Fruit fly (Drosophila melanogaster) whole organism, embryonic: ENCODE data around the gene nAChRalpha3.

Experiments
- Atf6 ChIP-seq: fragments of 200-800 bp; sonication (Bioruptor generic); IDR thresholded peaks from 2 replicates; pipeline ENCODE4 v1.3.6; 2022; ENCODE audit warnings: missing biosample characterization, missing genetic modification characterization
- BEAF-32 ChIP-seq: fragments of 200-800 bp; sonication (Bioruptor generic); optimal IDR thresholded peaks from 3 replicates; lab custom pipeline; 2017; ENCODE audit warnings: missing biosample characterization, missing genetic modification characterization, mild to moderate bottlenecking, moderate library complexity, missing genetic modification reagents
- CG10267 ChIP-seq: fragments of 200-800 bp; sonication (Bioruptor generic); optimal IDR thresholded peaks from 2 replicates; lab custom pipeline; 2018; ENCODE audit warnings: missing biosample characterization, mild to moderate bottlenecking, missing genetic modification characterization, moderate library complexity
- CG10543 ChIP-seq: fragments of 200-800 bp; sonication (Bioruptor generic); optimal IDR thresholded peaks from 3 replicates; lab custom pipeline; 2017; ENCODE audit warnings: missing biosample characterization, mild to moderate bottlenecking, missing genetic modification characterization, moderate library complexity
- CG12104 ChIP-seq: fragments of 200-800 bp; sonication (Bioruptor generic); optimal IDR thresholded peaks from 3 replicates; lab custom pipeline; 2016; ENCODE audit warnings: missing biosample characterization, missing genetic modification characterization
- CG12219 ChIP-seq: fragments of 200-800 bp; sonication (Bioruptor generic); optimal IDR thresholded peaks from 3 replicates; lab custom pipeline; 2018; ENCODE audit warnings: missing biosample characterization, mild to moderate bottlenecking, missing genetic modification characterization
- CG17829 ChIP-seq: fragments of 200-800 bp; optimal IDR thresholded peaks from 2 replicates; lab custom pipeline; 2019; ENCODE audit warnings: missing biosample characterization, mild to moderate bottlenecking, missing genetic modification characterization, moderate library complexity
- CG30431 ChIP-seq: fragments of 200-800 bp; sonication (Bioruptor generic); optimal IDR thresholded peaks from 2 replicates; lab custom pipeline; 2017; ENCODE audit warnings: missing biosample characterization, missing genetic modification characterization
- CG32772 ChIP-seq: fragments of 200-800 bp; sonication (Bioruptor generic); IDR thresholded peaks from 2 replicates; pipeline ENCODE4 v1.3.6; 2022; ENCODE audit warnings: missing biosample characterization, missing genetic modification characterization
- CG3407 ChIP-seq: fragments of 200-800 bp; sonication (Bioruptor generic); optimal IDR thresholded peaks from 2 replicates; lab custom pipeline; 2018; ENCODE audit warnings: missing biosample characterization, mild to moderate bottlenecking, missing genetic modification characterization
- CG34224 ChIP-seq: fragments of 200-800 bp; sonication (Bioruptor generic); IDR thresholded peaks from 3 replicates; pipeline ENCODE4 v1.3.6; 2022; ENCODE audit warnings: missing biosample characterization, missing genetic modification characterization; ENCODE audit not compliant: partially characterized antibody
- CG3995 ChIP-seq: fragments of 200-800 bp; sonication (Bioruptor generic); optimal IDR thresholded peaks from 3 replicates; lab custom pipeline; 2016; ENCODE audit warnings: missing biosample characterization, missing genetic modification characterization
- CG4360 ChIP-seq: fragments of 200-800 bp; sonication (Bioruptor generic); IDR thresholded peaks from 2 replicates; pipeline ENCODE4 v1.3.6; 2022; ENCODE audit warnings: missing biosample characterization, missing genetic modification characterization
- CG4424 ChIP-seq: fragments of 200-800 bp; sonication (Bioruptor generic); optimal IDR thresholded peaks from 3 replicates; lab custom pipeline; 2016; ENCODE audit warnings: missing biosample characterization, missing genetic modification characterization
- CG5245 ChIP-seq: fragments of 200-800 bp; sonication (Bioruptor generic); optimal IDR thresholded peaks from 3 replicates; lab custom pipeline; 2016; ENCODE audit warnings: missing biosample characterization, missing genetic modification characterization
- CG6175 ChIP-seq: fragments of 200-800 bp; sonication (Bioruptor generic); IDR thresholded peaks from 3 replicates; pipeline ENCODE4 v1.3.6; 2022; ENCODE audit warnings: missing biosample characterization, missing genetic modification characterization
- CG6765 ChIP-seq: fragments of 200-800 bp; sonication (Bioruptor generic); optimal IDR thresholded peaks from 3 replicates; lab custom pipeline; 2017; ENCODE audit warnings: missing biosample characterization, mild to moderate bottlenecking, missing genetic modification characterization
- CG6791 ChIP-seq: fragments of 200-800 bp; sonication (Bioruptor generic); IDR thresholded peaks from 3 replicates; pipeline ENCODE4 v1.3.6; 2022; ENCODE audit warnings: missing biosample characterization, missing genetic modification characterization; ENCODE audit not compliant: partially characterized antibody
- CG7745 ChIP-seq: fragments of 200-800 bp; sonication (Bioruptor generic); optimal IDR thresholded peaks from 2 replicates; lab custom pipeline; 2018; ENCODE audit warnings: missing biosample characterization, mild to moderate bottlenecking, missing genetic modification characterization, moderate library complexity
- CG8478 ChIP-seq: fragments of >200 bp; optimal IDR thresholded peaks from 2 replicates; lab custom pipeline; 2018
- CG9817 ChIP-seq: fragments of 200-800 bp; sonication (Bioruptor generic); optimal IDR thresholded peaks from 2 replicates; lab custom pipeline; 2018; ENCODE audit warnings: missing biosample characterization, mild to moderate bottlenecking, missing genetic modification characterization, moderate library complexity
- CHES-1-like ChIP-seq: fragments of 200-800 bp; sonication (Bioruptor generic); optimal IDR thresholded peaks from 2 replicates; lab custom pipeline; 2016; ENCODE audit warnings: missing biosample characterization, missing genetic modification characterization
- D ChIP-seq, 2 experiments: fragments of 200-800 bp in 1 of 2; fragments of >200 bp in 1 of 2; sonication (Bioruptor generic) in 1 of 2; optimal IDR thresholded peaks; 2 replicates in 1 of 2; 3 replicates in 1 of 2; lab custom pipeline; 2017; ENCODE audit warnings: mild to moderate bottlenecking in 1 of 2, missing biosample characterization in 1 of 2, missing genetic modification characterization in 1 of 2, missing genetic modification reagents in 1 of 2
- Drgx ChIP-seq: fragments of 200-800 bp; sonication (Bioruptor generic); IDR thresholded peaks from 2 replicates; pipeline ENCODE4 v1.3.6; 2022; ENCODE audit warnings: missing biosample characterization, missing genetic modification characterization
- E2f1 ChIP-seq: fragments of 200-800 bp; sonication (Bioruptor generic); IDR thresholded peaks from 2 replicates; pipeline ENCODE4 v1.3.6; 2022; ENCODE audit warnings: missing biosample characterization, missing genetic modification characterization
- HLH54F ChIP-seq: fragments of 200-800 bp; sonication (Bioruptor generic); optimal IDR thresholded peaks from 3 replicates; lab custom pipeline; 2016; ENCODE audit warnings: missing biosample characterization, missing genetic modification characterization
- Hmr ChIP-seq: fragments of 200-800 bp; sonication (Bioruptor generic); optimal IDR thresholded peaks from 3 replicates; lab custom pipeline; 2017; ENCODE audit warnings: mild to moderate bottlenecking, missing biosample characterization, missing genetic modification reagents, missing genetic modification characterization
- MESR4 ChIP-seq: fragments of 200-800 bp; sonication (Bioruptor generic); optimal IDR thresholded peaks from 2 replicates; lab custom pipeline; 2018; ENCODE audit warnings: missing biosample characterization, mild to moderate bottlenecking, missing genetic modification characterization, moderate library complexity
- MTF-1 ChIP-seq: fragments of 200-800 bp; sonication (Bioruptor generic); optimal IDR thresholded peaks from 2 replicates; lab custom pipeline; 2018; ENCODE audit warnings: missing biosample characterization, mild to moderate bottlenecking, missing genetic modification characterization, borderline replicate concordance
- Nf-YB ChIP-seq: fragments of 200-800 bp; sonication (Bioruptor generic); optimal IDR thresholded peaks from 3 replicates; lab custom pipeline; 2019; ENCODE audit warnings: missing biosample characterization, mild to moderate bottlenecking, missing genetic modification characterization, moderate library complexity
- Poxn ChIP-seq: fragments of 200-800 bp; sonication (Bioruptor generic); IDR thresholded peaks from 2 replicates; pipeline ENCODE4 v1.3.6; 2022; ENCODE audit warnings: missing biosample characterization, missing genetic modification characterization
- Ptx1 ChIP-seq: fragments of 200-800 bp; sonication (Bioruptor generic); IDR thresholded peaks from 2 replicates; pipeline ENCODE4 v1.3.6; 2022; ENCODE audit warnings: missing biosample characterization, missing genetic modification characterization
- Ssrp ChIP-seq: fragments of 200-800 bp; sonication (Bioruptor generic); optimal IDR thresholded peaks from 2 replicates; lab custom pipeline; 2018; ENCODE audit warnings: missing biosample characterization, mild to moderate bottlenecking, missing genetic modification characterization, moderate library complexity
- YL-1 ChIP-seq: fragments of 200-800 bp; sonication (Bioruptor generic); optimal IDR thresholded peaks from 3 replicates; lab custom pipeline; 2017; ENCODE audit warnings: missing biosample characterization, mild to moderate bottlenecking, missing genetic modification characterization
- bcd ChIP-seq: fragments of 200-800 bp; sonication (Bioruptor generic); optimal IDR thresholded peaks from 2 replicates; lab custom pipeline; 2017; ENCODE audit warnings: missing biosample characterization, mild to moderate bottlenecking, missing genetic modification characterization
- chinmo ChIP-seq: fragments of 200-800 bp; sonication (Bioruptor generic); IDR thresholded peaks from 4 replicates; pipeline ENCODE4 v1.3.6; 2022; ENCODE audit warnings: missing biosample characterization, missing genetic modification characterization; ENCODE audit not compliant: partially characterized antibody
- cwo ChIP-seq: fragments of 200-800 bp; sonication (Bioruptor generic); optimal IDR thresholded peaks from 3 replicates; lab custom pipeline; 2017; ENCODE audit warnings: missing biosample characterization, missing genetic modification characterization, mild to moderate bottlenecking, moderate library complexity, missing genetic modification reagents
- gfzf ChIP-seq: fragments of 200-800 bp; sonication (Bioruptor generic); optimal IDR thresholded peaks from 2 replicates; lab custom pipeline; 2016; ENCODE audit warnings: missing biosample characterization, mild to moderate bottlenecking, missing genetic modification characterization, moderate library complexity
- klu ChIP-seq: fragments of 200-800 bp; sonication (Bioruptor generic); IDR thresholded peaks from 2 replicates; pipeline ENCODE4 v1.3.6; 2022; ENCODE audit warnings: missing biosample characterization, missing genetic modification characterization
- kni ChIP-seq: fragments of 200-800 bp; sonication (Bioruptor generic); optimal IDR thresholded peaks from 3 replicates; lab custom pipeline; 2017; ENCODE audit warnings: mild to moderate bottlenecking, missing biosample characterization, missing genetic modification reagents, missing genetic modification characterization
- mam ChIP-seq: fragments of 200-800 bp; sonication (Bioruptor generic); optimal IDR thresholded peaks from 3 replicates; lab custom pipeline; 2016; ENCODE audit warnings: missing biosample characterization, missing genetic modification characterization
- org-1 ChIP-seq: fragments of 200-800 bp; sonication (Bioruptor generic); optimal IDR thresholded peaks from 2 replicates; lab custom pipeline; 2017; ENCODE audit warnings: missing biosample characterization, missing genetic modification characterization
- rib ChIP-seq: fragments of 200-800 bp; sonication (Bioruptor generic); IDR thresholded peaks from 2 replicates; pipeline ENCODE4 v1.3.6; 2022; ENCODE audit warnings: missing biosample characterization, missing genetic modification characterization
- schlank ChIP-seq: fragments of 200-800 bp; sonication (Bioruptor generic); optimal IDR thresholded peaks from 2 replicates; lab custom pipeline; 2018; ENCODE audit warnings: missing biosample characterization, mild to moderate bottlenecking, missing genetic modification characterization
- seq ChIP-seq: fragments of 200-800 bp; sonication (Bioruptor generic); IDR thresholded peaks from 2 replicates; pipeline ENCODE4 v1.3.6; 2022; ENCODE audit warnings: missing biosample characterization, missing genetic modification characterization
- slp2 ChIP-seq: fragments of 200-800 bp; sonication (Bioruptor generic); optimal IDR thresholded peaks from 2 replicates; lab custom pipeline; 2016; ENCODE audit warnings: missing biosample characterization, missing genetic modification characterization
- stwl ChIP-seq: fragments of 200-800 bp; sonication (Bioruptor generic); optimal IDR thresholded peaks from 3 replicates; lab custom pipeline; 2018; ENCODE audit warnings: missing biosample characterization, mild to moderate bottlenecking, missing genetic modification characterization, moderate library complexity
- tap ChIP-seq: fragments of 200-800 bp; optimal IDR thresholded peaks from 3 replicates; lab custom pipeline; 2019; ENCODE audit warnings: missing biosample characterization, mild to moderate bottlenecking, missing genetic modification characterization, moderate library complexity
- tna ChIP-seq: fragments of 200-800 bp; sonication (Bioruptor generic); IDR thresholded peaks from 2 replicates; pipeline ENCODE4 v1.3.6; 2022; ENCODE audit warnings: missing biosample characterization, missing genetic modification characterization; ENCODE audit not compliant: partially characterized antibody
- yki ChIP-seq: fragments of >200 bp; optimal IDR thresholded peaks from 3 replicates; lab custom pipeline; 2018
- zen2 ChIP-seq: fragments of 200-800 bp; sonication (Bioruptor generic); IDR thresholded peaks from 3 replicates; pipeline ENCODE4 v1.3.6; 2022; ENCODE audit warnings: missing biosample characterization, missing genetic modification characterization; ENCODE audit not compliant: partially characterized antibody

nAChRalpha3 gene

dm6 chrX:8243251-8243650 lies 123.7 kb downstream of the nAChRalpha3 start (continued):
- TF ChIP-seq zen2 (0 out of 3 replicates have a peak, but pooled peaks have one; percentile 33), CG30431 (no peak), kni (GFP tag; lab: Kevin White, UChicago) (no peak), CG9817 (tag; lab: Kevin White, UChicago) (no peak), CG12104 (GFP tag; lab: Kevin White, UChicago) (no peak), CG8478 (lab: Kevin White, UChicago) (no peak), tna (GFP tag; lab: Robert Waterston, UW) (no peak), CG4360 (GFP tag; lab: Robert Waterston, UW) (no peak), stwl (tag; lab: Kevin White, UChicago) (no peak), bcd (GFP tag; lab: Kevin White, UChicago) (no peak), CG5245 (GFP tag; lab: Kevin White, UChicago) (no peak), CG32772 (GFP tag; lab: Robert Waterston, UW) (no peak), E2f1 (GFP tag; lab: Robert Waterston, UW) (no peak), schlank (tag; lab: Kevin White, UChicago) (no peak), chinmo (GFP tag; lab: Robert Waterston, UW) (0 out of 4 replicates have a peak, but pooled peaks have one; percentile 47), CG10543 (GFP tag; lab: Kevin White, UChicago) (peak; percentile 11), CG4424 (GFP tag; lab: Kevin White, UChicago) (no peak), seq (GFP tag; lab: Robert Waterston, UW) (no peak), CG10267 (tag; lab: Kevin White, UChicago) (no peak), CG3995 (no peak), Ptx1 (no peak), tap (tag; lab: Kevin White, UChicago) (no peak), CG17829 (tag; lab: Kevin White, UChicago) (no peak), CG34224 (GFP tag; lab: Robert Waterston, UW) (peak; percentile 39; the same call in 2 of the 3 replicates), Ssrp (tag; lab: Kevin White, UChicago) (no peak), slp2 (GFP tag; lab: Kevin White, UChicago) (no peak), Poxn (GFP tag; lab: Robert Waterston, UW) (no peak), MESR4 (GFP tag; lab: Kevin White, UChicago) (no peak), yki (no peak), CG7745 (tag; lab: Kevin White, UChicago) (no peak), gfzf (peak; percentile 42), Nf-YB (GFP tag; lab: Kevin White, UChicago) (no peak), CG3407 (GFP tag; lab: Kevin White, UChicago) (no peak), rib (GFP tag; lab: Robert Waterston, UW) (no peak), HLH54F (GFP tag; lab: Kevin White, UChicago) (no peak), Drgx (GFP tag; lab: Robert Waterston, UW) (no peak), Atf6 (no peak), org-1 (GFP tag; lab: Kevin White, UChicago) (no peak), CG12219 (GFP tag; lab: Kevin White, UChicago) (no peak), MTF-1 (no peak), CG6765 (no peak), cwo (GFP tag; lab: Kevin White, UChicago) (no peak), CG6791 (GFP tag; lab: Robert Waterston, UW) (peak; percentile 45; the same call in 1 of the 3 replicates), Hmr (no peak), D (optimal IDR thresholded peaks at IDR 0.05; lab: Kevin White, UChicago) (no peak), D (GFP tag; optimal IDR thresholded peaks at IDR 0.05; lab: Kevin White, UChicago) (no peak), mam (GFP tag; lab: Kevin White, UChicago) (no peak), klu (GFP tag; lab: Robert Waterston, UW) (no peak), YL-1 (GFP tag; lab: Kevin White, UChicago) (no peak), CHES-1-like (GFP tag; lab: Kevin White, UChicago) (no peak), BEAF-32 (GFP tag; lab: Kevin White, UChicago) (peak; percentile 30), CG6175 (no peak)
